Worm (Caenorhabditis elegans) whole organism, midembryonic: ENCODE results near the gene jamp-1.

Experiments used
- T22C8.4 ChIP-seq: fragments of 200-800 bp; sonication (Bioruptor generic); IDR thresholded peaks from 2 replicates; pipeline ENCODE4 v1.3.6; 2022; ENCODE audit warnings: missing genetic modification characterization, missing compliant biosample characterization
- cog-1 ChIP-seq: sonication (generic microtip); optimal IDR thresholded peaks from 2 replicates; lab custom pipeline; 2016; ENCODE audit warnings: missing genetic modification characterization, missing compliant biosample characterization
- flt-1 ChIP-seq: fragments of 200-800 bp; sonication (Bioruptor generic); IDR thresholded peaks from 2 replicates; pipeline ENCODE4 v1.3.6; 2022; ENCODE audit warnings: missing genetic modification characterization, missing compliant biosample characterization
- klf-2 ChIP-seq: fragments of 200-800 bp; sonication (Bioruptor generic); conservative IDR thresholded peaks from 2 replicates; pipeline ENCODE4 v1.3.6; 2022; ENCODE audit warnings: missing genetic modification reagents, missing genetic modification characterization, missing compliant biosample characterization
- med-1 ChIP-seq: sonication (generic microtip); optimal IDR thresholded peaks from 2 replicates; lab custom pipeline; 2017; ENCODE audit warnings: missing genetic modification characterization, mild to moderate bottlenecking, missing compliant biosample characterization, antibody characterized with exemption, missing genetic modification reagents; ENCODE audit not compliant: insufficient read depth
- ref-1 ChIP-seq: fragments of 200-800 bp; sonication (Bioruptor generic); conservative IDR thresholded peaks from 2 replicates; pipeline ENCODE4 v1.3.6; 2022; ENCODE audit warnings: missing genetic modification reagents, missing genetic modification characterization, missing compliant biosample characterization
- tab-1 ChIP-seq: fragments of 200-800 bp; sonication (Bioruptor generic); IDR thresholded peaks from 2 replicates; pipeline ENCODE4 v1.3.6; 2022; ENCODE audit warnings: missing genetic modification characterization, missing compliant biosample characterization
- ztf-23 ChIP-seq: fragments of 200-800 bp; sonication (Bioruptor generic); IDR thresholded peaks from 2 replicates; pipeline ENCODE4 v1.3.6; 2022; ENCODE audit warnings: missing genetic modification reagents, missing genetic modification characterization, missing compliant biosample characterization
- ztf-29 ChIP-seq: fragments of 200-800 bp; sonication (Bioruptor generic); IDR thresholded peaks from 2 replicates; pipeline ENCODE4 v1.3.6; 2022; ENCODE audit warnings: missing genetic modification reagents, missing genetic modification characterization, missing compliant biosample characterization

DNA sequence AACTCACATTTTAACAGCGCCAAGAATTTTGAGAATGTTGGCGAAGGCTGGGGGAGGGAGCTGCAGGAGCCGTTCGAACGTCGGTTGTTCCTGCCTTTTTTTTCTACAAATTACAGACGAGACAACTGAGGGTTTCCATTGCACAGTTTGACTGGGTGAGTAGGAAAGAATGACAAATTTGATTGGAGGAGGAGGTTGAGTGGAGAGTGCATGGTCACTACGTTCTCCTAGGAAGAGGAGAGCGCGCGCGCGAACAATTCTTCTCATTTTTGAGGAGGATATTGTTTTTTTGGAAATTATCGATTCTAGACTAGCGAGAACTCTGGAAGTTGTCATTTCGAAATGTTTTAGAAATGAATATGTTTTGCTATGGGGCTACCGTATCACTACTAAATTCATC, 16.3 kb downstream of the jamp-1 start, which contains the start of gene dhs-17:
- TF ChIP-seq med-1 (no peak), flt-1 (GFP tag; lab: Robert Waterston, UW) (no peak), ztf-23 (no peak), ztf-29 (no peak), tab-1 (GFP tag; lab: Robert Waterston, UW) (no peak), T22C8.4 (no peak), ref-1 (no peak), klf-2 (GFP tag; lab: Robert Waterston, UW) (no peak), cog-1 (no peak)
